Worm (Caenorhabditis elegans) whole organism, L3 larva: Measurements from ENCODE around the gene F08D12.15.
A peak's percentile ranks its signal among the peaks of the same experiment; 100 is the strongest.

ENCODE experiments used
- R02D3.7 ChIP-seq: fragments of 150-350 bp; optimal IDR thresholded peaks from 2 replicates; lab custom pipeline; 2014; ENCODE audit warnings: missing biosample characterization, missing genetic modification characterization
- ZK546.5 ChIP-seq: sonication (generic microtip); optimal IDR thresholded peaks from 2 replicates; lab custom pipeline; 2017; ENCODE audit warnings: missing biosample characterization, missing genetic modification characterization
- aly-2 ChIP-seq: fragments of 150-350 bp; optimal IDR thresholded peaks from 2 replicates; lab custom pipeline; 2014; ENCODE audit warnings: missing biosample characterization, missing genetic modification characterization
- ama-1 ChIP-seq: fragments of 150-350 bp; optimal IDR thresholded peaks from 2 replicates; lab custom pipeline; 2018
- ceh-16 ChIP-seq: sonication (generic microtip); optimal IDR thresholded peaks from 2 replicates; lab custom pipeline; 2017; ENCODE audit warnings: missing biosample characterization, missing genetic modification characterization
- ceh-28 ChIP-seq: fragments of 150-350 bp; optimal IDR thresholded peaks from 2 replicates; lab custom pipeline; 2014; ENCODE audit warnings: missing biosample characterization, missing genetic modification reagents, missing genetic modification characterization
- ceh-82 ChIP-seq: fragments of 150-350 bp; optimal IDR thresholded peaks from 2 replicates; lab custom pipeline; 2014; ENCODE audit warnings: missing biosample characterization, missing genetic modification characterization
- ceh-9 ChIP-seq: sonication (generic microtip); optimal IDR thresholded peaks from 2 replicates; lab custom pipeline; 2018; ENCODE audit warnings: missing biosample characterization, missing genetic modification characterization
- daf-12 ChIP-seq: fragments of 150-350 bp; optimal IDR thresholded peaks from 2 replicates; lab custom pipeline; 2014; ENCODE audit warnings: missing biosample characterization, missing genetic modification reagents, missing genetic modification characterization
- egl-27 ChIP-seq: sonication (generic microtip); optimal IDR thresholded peaks from 4 replicates; lab custom pipeline; 2017; ENCODE audit warnings: missing biosample characterization, missing genetic modification reagents, missing genetic modification characterization
- egl-5 ChIP-seq: fragments of 150-350 bp; optimal IDR thresholded peaks from 2 replicates; lab custom pipeline; 2017; ENCODE audit warnings: missing biosample characterization, missing genetic modification reagents, missing genetic modification characterization, inconsistent platforms
- elt-1 ChIP-seq: fragments of 150-350 bp; optimal IDR thresholded peaks from 2 replicates; lab custom pipeline; 2014; ENCODE audit warnings: missing biosample characterization, missing genetic modification characterization
- elt-2 ChIP-seq: sonication (generic microtip); optimal IDR thresholded peaks from 2 replicates; lab custom pipeline; 2016; ENCODE audit warnings: missing genetic modification reagents, mild to moderate bottlenecking, missing genetic modification characterization, missing compliant biosample characterization
- elt-3 ChIP-seq, 3 experiments: fragments of 150-350 bp in 1 of 3; sonication (generic microtip) in 2 of 3; optimal IDR thresholded peaks; 2 replicates in 2 of 3; 4 replicates in 1 of 3; lab custom pipeline; 2014 to 2017; ENCODE audit warnings: missing biosample characterization in 3 of 3, missing genetic modification characterization in 3 of 3
- eor-1 ChIP-seq, 2 experiments: fragments of 150-350 bp; optimal IDR thresholded peaks; 2 replicates each; lab custom pipeline; 2014 to 2018; ENCODE audit warnings: missing biosample characterization in 2 of 2, missing genetic modification characterization in 2 of 2
- fkh-10 ChIP-seq: sonication (generic microtip); optimal IDR thresholded peaks from 2 replicates; lab custom pipeline; 2017; ENCODE audit warnings: missing biosample characterization, missing genetic modification reagents, missing genetic modification characterization
- fkh-2 ChIP-seq: fragments of 150-350 bp; optimal IDR thresholded peaks from 2 replicates; lab custom pipeline; 2014; ENCODE audit warnings: missing biosample characterization, missing genetic modification reagents, missing genetic modification characterization
- fos-1 ChIP-seq: fragments of 150-350 bp; optimal IDR thresholded peaks from 2 replicates; lab custom pipeline; 2014; ENCODE audit warnings: missing biosample characterization, missing genetic modification characterization
- hmg-11 ChIP-seq: sonication (generic microtip); optimal IDR thresholded peaks from 2 replicates; lab custom pipeline; 2016; ENCODE audit warnings: missing genetic modification characterization, missing compliant biosample characterization
- jun-1 ChIP-seq: fragments of 150-350 bp; optimal IDR thresholded peaks from 2 replicates; lab custom pipeline; 2014; ENCODE audit warnings: missing biosample characterization, missing genetic modification reagents, missing genetic modification characterization
- lin-15B ChIP-seq: fragments of 150-350 bp; optimal IDR thresholded peaks from 2 replicates; lab custom pipeline; 2014; ENCODE audit warnings: missing biosample characterization, missing genetic modification characterization
- lin-39 ChIP-seq: fragments of 150-350 bp; optimal IDR thresholded peaks from 2 replicates; lab custom pipeline; 2018; ENCODE audit warnings: missing biosample characterization, missing genetic modification reagents, missing genetic modification characterization
- lsy-12 ChIP-seq: sonication (generic microtip); optimal IDR thresholded peaks from 2 replicates; lab custom pipeline; 2016; ENCODE audit warnings: mild to moderate bottlenecking, missing genetic modification characterization, missing compliant biosample characterization
- mdl-1 ChIP-seq: fragments of 150-350 bp; optimal IDR thresholded peaks from 2 replicates; lab custom pipeline; 2014; ENCODE audit warnings: missing biosample characterization, missing genetic modification characterization
- nhr-11 ChIP-seq: fragments of 150-350 bp; optimal IDR thresholded peaks from 2 replicates; lab custom pipeline; 2014; ENCODE audit warnings: missing biosample characterization, missing genetic modification characterization
- nhr-23 ChIP-seq: fragments of 150-350 bp; optimal IDR thresholded peaks from 2 replicates; lab custom pipeline; 2014; ENCODE audit warnings: missing biosample characterization, missing genetic modification reagents, missing genetic modification characterization
- nhr-237 ChIP-seq: fragments of 150-350 bp; optimal IDR thresholded peaks from 2 replicates; lab custom pipeline; 2014; ENCODE audit warnings: missing biosample characterization, missing genetic modification characterization
- nhr-25 ChIP-seq: sonication (generic microtip); optimal IDR thresholded peaks from 2 replicates; lab custom pipeline; 2017; ENCODE audit warnings: missing biosample characterization, missing genetic modification characterization
- nhr-28 ChIP-seq: fragments of 150-350 bp; optimal IDR thresholded peaks from 2 replicates; lab custom pipeline; 2014; ENCODE audit warnings: missing biosample characterization, missing genetic modification characterization
- nhr-67 ChIP-seq: fragments of 150-350 bp; optimal IDR thresholded peaks from 2 replicates; lab custom pipeline; 2014; ENCODE audit warnings: missing biosample characterization, missing genetic modification characterization
- nhr-77 ChIP-seq: fragments of 150-350 bp; optimal IDR thresholded peaks from 2 replicates; lab custom pipeline; 2014; ENCODE audit warnings: missing biosample characterization, missing genetic modification characterization
- pqm-1 ChIP-seq: fragments of 150-350 bp; optimal IDR thresholded peaks from 2 replicates; lab custom pipeline; 2017; ENCODE audit warnings: missing biosample characterization, missing genetic modification characterization, inconsistent platforms
- sea-2 ChIP-seq: fragments of 150-350 bp; sonication (generic microtip); optimal IDR thresholded peaks from 4 replicates; lab custom pipeline; 2014; ENCODE audit warnings: missing biosample characterization, missing genetic modification reagents, missing genetic modification characterization
- tbx-2 ChIP-seq: sonication (generic microtip); optimal IDR thresholded peaks from 2 replicates; lab custom pipeline; 2016; ENCODE audit warnings: mild to moderate bottlenecking, missing genetic modification characterization, missing compliant biosample characterization
- unc-39 ChIP-seq: sonication (generic microtip); optimal IDR thresholded peaks from 4 replicates; lab custom pipeline; 2017; ENCODE audit warnings: missing biosample characterization, missing genetic modification characterization
- unc-62 ChIP-seq: fragments of 150-350 bp; sonication (generic microtip); optimal IDR thresholded peaks from 4 replicates; lab custom pipeline; 2014; ENCODE audit warnings: missing biosample characterization, missing genetic modification reagents, missing genetic modification characterization

Gene F08D12.15

DNA sequence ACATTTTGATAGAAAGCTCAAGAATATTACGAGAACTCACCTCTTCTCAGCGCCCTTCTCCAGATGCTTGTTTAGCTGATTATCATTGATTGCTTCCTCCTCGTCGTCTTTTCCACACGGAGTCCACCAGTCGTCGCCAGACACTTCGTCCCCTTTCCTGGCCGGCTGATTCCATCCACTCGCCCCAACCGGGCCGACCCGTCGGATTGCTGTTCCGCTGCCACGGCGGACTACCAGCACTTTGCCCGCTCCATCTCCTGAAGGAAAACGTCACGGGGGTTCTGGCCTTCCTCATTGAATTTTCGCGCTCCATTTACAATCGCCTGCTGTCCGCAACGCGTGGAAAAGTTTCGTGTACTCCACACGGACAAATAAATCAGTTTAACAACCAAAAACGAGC, 16.9 kb downstream of the F08D12.15 start:
- TF ChIP-seq nhr-25 (tag; lab: Kevin White, UChicago) (no peak), daf-12 (tag; lab: Kevin White, UChicago) (no peak), ceh-82 (tag; lab: Kevin White, UChicago) (no peak)

DNA sequence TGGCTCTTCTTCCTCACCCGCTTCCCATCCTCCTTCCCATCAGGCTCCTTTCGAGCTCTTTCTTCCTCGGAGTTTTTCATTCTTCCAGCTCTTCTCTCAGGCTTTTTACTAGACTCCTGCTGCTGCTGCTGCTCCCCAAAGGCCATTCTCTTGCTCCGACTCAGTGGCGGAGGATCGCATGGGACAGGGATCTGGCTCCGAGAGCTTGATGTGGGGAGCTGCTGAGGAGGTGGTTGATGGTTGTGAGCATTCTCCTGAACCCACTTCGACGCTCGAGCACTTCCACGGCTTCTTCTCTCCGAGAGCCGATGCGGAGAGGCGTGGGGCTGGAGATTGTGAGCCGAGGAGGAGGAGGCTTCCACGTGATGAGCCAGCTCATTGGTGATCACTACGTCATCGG, 19.4 kb downstream of the F08D12.15 start:
- TF ChIP-seq ceh-82 (tag; lab: Kevin White, UChicago) (no peak), nhr-67 (no peak), daf-12 (tag; lab: Kevin White, UChicago) (no peak), egl-27 (tag; lab: Kevin White, UChicago) (no peak), ZK546.5 (tag; lab: Kevin White, UChicago) (no peak), ama-1 (lab: Kevin White, UChicago) (no peak), tbx-2 (tag; lab: Kevin White, UChicago) (no peak), eor-1 (tag; optimal IDR thresholded peaks at IDR 0.05; lab: Kevin White, UChicago) (no peak), fos-1 (tag; lab: Kevin White, UChicago) (no peak), lin-39 (tag; lab: Kevin White, UChicago) (no peak), lin-15B (no peak), elt-3 (tag; optimal IDR thresholded peaks at IDR 0.05; lab: Kevin White, UChicago) (no peak), ceh-28 (tag; lab: Kevin White, UChicago) (no peak), nhr-77 (tag; lab: Kevin White, UChicago) (no peak), unc-39 (tag; lab: Kevin White, UChicago) (no peak), ceh-16 (no peak), egl-5 (tag; lab: Kevin White, UChicago) (no peak), sea-2 (GFP tag; lab: Kevin White, UChicago) (no peak)

DNA sequence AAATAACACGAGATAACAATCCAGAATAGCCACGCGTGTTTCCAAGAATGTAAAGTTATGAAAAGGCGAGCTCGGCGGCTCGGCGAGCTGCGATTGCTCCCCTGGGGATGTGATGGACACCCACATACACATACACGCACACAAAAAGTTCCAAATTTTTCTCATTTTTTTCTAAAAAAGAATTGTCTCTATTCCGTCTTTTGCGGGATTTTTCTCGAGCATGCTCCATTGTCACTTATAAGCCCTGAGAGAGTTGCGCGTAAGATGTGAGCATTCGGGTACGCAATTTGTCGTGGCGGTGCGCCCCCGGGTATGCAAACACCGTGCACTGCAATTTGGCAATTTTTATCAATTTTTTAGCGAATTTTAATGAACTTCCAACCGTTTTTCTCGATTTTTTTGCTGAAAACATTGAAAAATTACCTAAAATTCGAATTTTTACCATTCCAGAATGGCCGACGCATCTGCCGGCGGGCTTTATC, 20.6 kb downstream of the F08D12.15 start, which contains the start of the genes F08D12.12 and srpa-72:
Gene F08D12.12, minus strand, starts transcription at position 51 of the 482 bp plus-strand sequence.
Gene srpa-72, plus strand, starts transcription at position 451 of the 482 bp plus-strand sequence.
- no peak for TF ChIP-seq aly-2 (tag; lab: Kevin White, UChicago)
- TF ChIP-seq nhr-237 (tag; lab: Kevin White, UChicago): no peak
- no peak for TF ChIP-seq pqm-1
- no peak for TF ChIP-seq ceh-82 (tag; lab: Kevin White, UChicago)
- no peak for TF ChIP-seq ZK546.5 (tag; lab: Kevin White, UChicago)
- no peak for TF ChIP-seq jun-1 (tag; lab: Kevin White, UChicago)
- TF ChIP-seq sea-2 (GFP tag; lab: Kevin White, UChicago): no peak
- peak; percentile 63 for TF ChIP-seq lin-39 (tag; lab: Kevin White, UChicago)
- TF ChIP-seq elt-3 (tag; optimal IDR thresholded peaks at IDR 0.05; lab: Kevin White, UChicago): no peak
- peak; percentile 47 for TF ChIP-seq lin-15B
- TF ChIP-seq hmg-11 (tag; lab: Kevin White, UChicago): peak; percentile 85
- no peak for TF ChIP-seq nhr-67
- TF ChIP-seq fos-1 (tag; lab: Kevin White, UChicago): no peak
- no peak for TF ChIP-seq nhr-23 (tag; lab: Kevin White, UChicago)
- no peak for TF ChIP-seq mdl-1
- no peak for TF ChIP-seq nhr-28
- TF ChIP-seq elt-2 (tag; lab: Kevin White, UChicago): peak; percentile 21
- TF ChIP-seq, all 47 proteins: peak for 4

DNA sequence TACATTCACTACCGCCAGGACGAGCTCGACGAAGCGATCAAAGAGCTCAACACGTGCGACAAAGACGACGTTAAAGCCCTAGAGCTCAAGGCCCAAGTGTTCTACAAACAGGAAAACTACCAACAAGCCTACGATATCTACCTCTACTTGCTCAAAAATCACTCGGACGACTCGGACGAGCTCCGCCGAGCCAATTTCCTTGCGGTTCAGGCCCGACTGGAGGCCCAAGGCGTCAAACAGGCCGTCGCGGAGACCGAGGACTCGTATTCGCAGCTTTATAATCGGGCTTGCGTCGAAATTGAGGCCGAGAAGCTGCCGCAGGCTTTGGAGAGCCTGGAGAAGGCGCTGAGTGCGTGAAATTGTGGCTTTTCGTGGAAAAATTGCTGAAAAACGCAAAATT, 21.4 kb downstream of the F08D12.15 start:
- TF ChIP-seq R02D3.7 (tag; lab: Kevin White, UChicago) (no peak), elt-1 (tag; lab: Kevin White, UChicago) (no peak), fkh-2 (tag; lab: Kevin White, UChicago) (no peak), aly-2 (tag; lab: Kevin White, UChicago) (no peak), ceh-9 (tag; lab: Kevin White, UChicago) (no peak), unc-62 (GFP tag; lab: Kevin White, UChicago) (no peak), fkh-10 (GFP tag; lab: Kevin White, UChicago) (no peak), unc-39 (tag; lab: Kevin White, UChicago) (no peak), nhr-23 (tag; lab: Kevin White, UChicago) (no peak), nhr-25 (tag; lab: Kevin White, UChicago) (no peak), nhr-237 (tag; lab: Kevin White, UChicago) (no peak), lsy-12 (tag; lab: Kevin White, UChicago) (no peak), ceh-28 (tag; lab: Kevin White, UChicago) (no peak), lin-39 (tag; lab: Kevin White, UChicago) (no peak), nhr-11 (tag; lab: Kevin White, UChicago) (no peak), jun-1 (tag; lab: Kevin White, UChicago) (no peak)
